Worm (Caenorhabditis elegans) whole organism, L1 larva: ENCODE measurements around the gene M02B7.2.

Experiments
- F16B12.6 ChIP-seq: fragments of 150-350 bp; optimal IDR thresholded peaks from 2 replicates; lab custom pipeline; 2014; ENCODE audit warnings: missing biosample characterization, missing genetic modification characterization
- alr-1 ChIP-seq: fragments of 200-800 bp; sonication (Bioruptor generic); optimal IDR thresholded peaks from 2 replicates; lab custom pipeline; 2018; ENCODE audit warnings: borderline replicate concordance, mild to moderate bottlenecking, missing genetic modification characterization, missing compliant biosample characterization
- ceh-8 ChIP-seq: fragments of 200-800 bp; sonication (Bioruptor generic); optimal IDR thresholded peaks from 2 replicates; lab custom pipeline; 2018; ENCODE audit warnings: mild to moderate bottlenecking, missing genetic modification characterization, moderate library complexity, missing compliant biosample characterization
- ces-1 ChIP-seq: fragments of 150-350 bp; optimal IDR thresholded peaks from 2 replicates; lab custom pipeline; 2014; ENCODE audit warnings: missing biosample characterization, missing genetic modification reagents, missing genetic modification characterization
- dpl-1 ChIP-seq, 3 experiments: fragments of 150-350 bp in 2 of 3; sonication (generic microtip) in 1 of 3; optimal IDR thresholded peaks; 2 replicates each; lab custom pipeline; 2014 to 2017; ENCODE audit warnings: missing biosample characterization in 3 of 3, missing genetic modification characterization in 3 of 3, missing genetic modification reagents in 3 of 3
- dsc-1 ChIP-seq: sonication (generic microtip); optimal IDR thresholded peaks from 2 replicates; lab custom pipeline; 2016; ENCODE audit warnings: mild to moderate bottlenecking, missing genetic modification characterization, missing compliant biosample characterization
- efl-1 ChIP-seq, 4 experiments: fragments of 150-350 bp; optimal IDR thresholded peaks in 3 of 4; peaks in 1 of 4; 1 replicate in 1 of 4; 2 replicates in 3 of 4; lab custom pipeline; 2014; ENCODE audit warnings: missing biosample characterization in 2 of 4, missing genetic modification characterization in 2 of 4, missing genetic modification reagents in 2 of 4
- efl-3 ChIP-seq: fragments of 200-800 bp; sonication (Bioruptor generic); optimal IDR thresholded peaks from 2 replicates; lab custom pipeline; 2018; ENCODE audit warnings: mild to moderate bottlenecking, missing genetic modification characterization, missing compliant biosample characterization
- elt-2 ChIP-seq: sonication (generic microtip); optimal IDR thresholded peaks from 2 replicates; lab custom pipeline; 2016; ENCODE audit warnings: missing genetic modification characterization, mild to moderate bottlenecking, inconsistent platforms, missing compliant biosample characterization, missing genetic modification reagents
- ets-5 ChIP-seq: fragments of 200-800 bp; sonication (Bioruptor generic); IDR thresholded peaks from 2 replicates; pipeline ENCODE4 v1.3.6; 2022; ENCODE audit warnings: missing genetic modification characterization, missing compliant biosample characterization
- fkh-10 ChIP-seq: sonication (generic microtip); optimal IDR thresholded peaks from 2 replicates; lab custom pipeline; 2017; ENCODE audit warnings: missing biosample characterization, missing genetic modification reagents, missing genetic modification characterization
- fkh-4 ChIP-seq: sonication (generic microtip); optimal IDR thresholded peaks from 2 replicates; lab custom pipeline; 2016; ENCODE audit warnings: missing compliant biosample characterization, missing genetic modification characterization, borderline replicate concordance
- grh-1 ChIP-seq: fragments of 200-800 bp; sonication (Bioruptor generic); IDR thresholded peaks from 2 replicates; pipeline ENCODE4 v1.3.6; 2022; ENCODE audit warnings: missing genetic modification reagents, missing genetic modification characterization, missing compliant biosample characterization
- jun-1 ChIP-seq: fragments of 150-350 bp; optimal IDR thresholded peaks from 2 replicates; lab custom pipeline; 2014; ENCODE audit warnings: missing biosample characterization, missing genetic modification reagents, missing genetic modification characterization
- lin-13 ChIP-seq: fragments of 150-350 bp; optimal IDR thresholded peaks from 2 replicates; lab custom pipeline; 2014; ENCODE audit warnings: missing biosample characterization, missing genetic modification reagents, missing genetic modification characterization
- lin-14 ChIP-seq: fragments of 200-800 bp; sonication (Bioruptor generic); optimal IDR thresholded peaks from 2 replicates; lab custom pipeline; 2018; ENCODE audit warnings: mild to moderate bottlenecking, missing genetic modification characterization, moderate library complexity, missing compliant biosample characterization
- lin-15B ChIP-seq: fragments of 150-350 bp; sonication (generic microtip); optimal IDR thresholded peaks from 3 replicates; lab custom pipeline; 2014; ENCODE audit warnings: missing biosample characterization, missing genetic modification characterization
- lin-35 ChIP-seq, 2 experiments: fragments of 150-350 bp; optimal IDR thresholded peaks; 2 replicates each; lab custom pipeline; 2014; ENCODE audit warnings: missing biosample characterization in 2 of 2, missing genetic modification characterization in 2 of 2, missing genetic modification reagents in 2 of 2
- mef-2 ChIP-seq: fragments of 150-350 bp; optimal IDR thresholded peaks from 2 replicates; lab custom pipeline; 2014; ENCODE audit warnings: missing biosample characterization, missing genetic modification characterization
- nhr-47 ChIP-seq: sonication (generic microtip); optimal IDR thresholded peaks from 2 replicates; lab custom pipeline; 2016; ENCODE audit warnings: mild to moderate bottlenecking, missing genetic modification characterization, moderate library complexity, missing compliant biosample characterization
- nhr-76 ChIP-seq: sonication (generic microtip); optimal IDR thresholded peaks from 2 replicates; lab custom pipeline; 2017; ENCODE audit warnings: missing biosample characterization, missing genetic modification characterization
- nhr-84 ChIP-seq: sonication (generic microtip); optimal IDR thresholded peaks from 2 replicates; lab custom pipeline; 2017; ENCODE audit warnings: missing biosample characterization, missing genetic modification characterization
- snu-23 ChIP-seq: sonication (generic microtip); optimal IDR thresholded peaks from 2 replicates; lab custom pipeline; 2016; ENCODE audit warnings: missing genetic modification characterization, missing compliant biosample characterization
- sptf-1 ChIP-seq: fragments of 150-350 bp; optimal IDR thresholded peaks from 2 replicates; lab custom pipeline; 2014; ENCODE audit warnings: missing biosample characterization, missing genetic modification characterization
- tbx-2 ChIP-seq: sonication (generic microtip); optimal IDR thresholded peaks from 2 replicates; lab custom pipeline; 2016; ENCODE audit warnings: missing genetic modification characterization, missing compliant biosample characterization
- tlp-1 ChIP-seq: fragments of 150-350 bp; optimal IDR thresholded peaks from 2 replicates; lab custom pipeline; 2014; ENCODE audit warnings: missing biosample characterization, missing genetic modification characterization
- unc-62 ChIP-seq: fragments of 150-350 bp; optimal IDR thresholded peaks from 2 replicates; lab custom pipeline; 2014; ENCODE audit warnings: missing biosample characterization, missing genetic modification reagents, missing genetic modification characterization
- unc-98 ChIP-seq: fragments of 200-800 bp; sonication (Bioruptor generic); IDR thresholded peaks from 2 replicates; pipeline ENCODE4 v1.3.6; 2022; ENCODE audit warnings: missing genetic modification characterization, missing compliant biosample characterization
- vab-15 ChIP-seq: sonication (generic microtip); optimal IDR thresholded peaks from 2 replicates; lab custom pipeline; 2017; ENCODE audit warnings: missing genotype, mild to moderate bottlenecking, missing genetic modification characterization, missing compliant biosample characterization
- zip-4 ChIP-seq: fragments of 200-800 bp; sonication (Bioruptor generic); optimal IDR thresholded peaks from 2 replicates; lab custom pipeline; 2018; ENCODE audit warnings: mild to moderate bottlenecking, missing genetic modification characterization, moderate library complexity, missing compliant biosample characterization
- ztf-11 ChIP-seq, 2 experiments: sonication (generic microtip); optimal IDR thresholded peaks; 2 replicates each; lab custom pipeline; 2016 to 2017; ENCODE audit warnings: missing genetic modification characterization in 2 of 2, missing biosample characterization in 1 of 2, missing compliant biosample characterization in 1 of 2
- ztf-4 ChIP-seq: fragments of 150-350 bp; optimal IDR thresholded peaks from 2 replicates; lab custom pipeline; 2014; ENCODE audit warnings: missing biosample characterization, missing genetic modification characterization

The M02B7.2 gene

ce11 chrIV:3841607-3842006 is 38.2 kb downstream of the M02B7.2 start:
- no peak for TF ChIP-seq unc-62 (GFP tag; lab: Kevin White, UChicago)
- TF ChIP-seq ztf-4: no peak
- TF ChIP-seq, all 84 proteins: peak for 0

DNA sequence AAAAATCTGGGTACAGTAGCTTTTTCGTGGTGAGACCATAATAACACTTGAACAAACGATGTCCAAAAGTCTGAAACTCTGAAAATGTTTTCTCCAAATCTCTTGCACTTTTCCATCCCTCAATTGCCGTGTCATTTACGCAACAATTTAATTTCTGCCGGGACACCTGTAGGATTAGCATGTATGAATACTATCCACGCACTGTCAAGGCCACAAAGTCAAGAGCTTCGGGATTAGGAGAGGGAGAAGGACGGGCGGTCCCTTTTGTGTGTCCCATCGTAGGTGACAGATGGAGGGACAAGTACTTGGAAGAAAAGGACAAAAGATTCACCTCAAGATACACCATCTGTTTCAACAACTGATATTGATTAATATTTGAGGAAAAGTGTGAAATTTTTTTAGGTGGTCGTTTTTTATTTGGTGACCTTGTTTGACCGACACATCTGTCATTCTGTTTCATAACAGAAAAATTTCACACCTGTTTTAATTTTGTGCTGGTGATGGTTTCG is 39.7 kb downstream of the M02B7.2 start:
- TF ChIP-seq lin-15B (tag; lab: Kevin White, UChicago): no peak
- TF ChIP-seq tlp-1 (tag; lab: Kevin White, UChicago): no peak
- no peak for TF ChIP-seq efl-1 (optimal IDR thresholded peaks at IDR 0.05; lab: Kevin White, UChicago)
- TF ChIP-seq efl-1 (GFP tag; optimal IDR thresholded peaks at IDR 0.05 in 1 of 2; lab: Kevin White, UChicago): peak in 1 of 2 experiments; percentile 8
- TF ChIP-seq, all 84 proteins: peak for 1

ce11 chrIV:3844004-3844403 is 40.6 kb downstream of the M02B7.2 start:
- no peak for TF ChIP-seq nhr-84 (tag; lab: Kevin White, UChicago)
- TF ChIP-seq ets-5 (GFP tag; lab: Robert Waterston, UW): no peak
- peak; percentile 47 for TF ChIP-seq fkh-4
- TF ChIP-seq mef-2 (tag; lab: Kevin White, UChicago): no peak
- TF ChIP-seq dpl-1 (GFP tag; optimal IDR thresholded peaks at IDR 0.05; lab: Kevin White, UChicago): no peak
- no peak for TF ChIP-seq elt-2
- no peak for TF ChIP-seq tlp-1 (tag; lab: Kevin White, UChicago)
- TF ChIP-seq efl-1 (optimal IDR thresholded peaks at IDR 0.05; lab: Kevin White, UChicago): no peak
- TF ChIP-seq efl-1 (GFP tag; optimal IDR thresholded peaks at IDR 0.05 in 1 of 2; lab: Kevin White, UChicago): peak in 1 of 2 experiments; percentile 87
- no peak for TF ChIP-seq lin-35 (GFP tag; optimal IDR thresholded peaks at IDR 0.05; lab: Kevin White, UChicago)
- TF ChIP-seq tbx-2 (tag; lab: Kevin White, UChicago): no peak
- no peak for TF ChIP-seq lin-13 (GFP tag; lab: Kevin White, UChicago)
- TF ChIP-seq ceh-8 (GFP tag; lab: Kevin White, UChicago): no peak
- no peak for TF ChIP-seq ztf-11 (tag; optimal IDR thresholded peaks at IDR 0.05; lab: Kevin White, UChicago)
- no peak for TF ChIP-seq unc-98
- TF ChIP-seq dsc-1 (tag; lab: Kevin White, UChicago): peak; percentile 87
- no peak for TF ChIP-seq F16B12.6
- TF ChIP-seq zip-4 (GFP tag; lab: Kevin White, UChicago): no peak
- no peak for TF ChIP-seq snu-23
- no peak for TF ChIP-seq alr-1 (tag; lab: Kevin White, UChicago)
- TF ChIP-seq nhr-47: no peak
- TF ChIP-seq vab-15 (tag; lab: Kevin White, UChicago): no peak
- no peak for TF ChIP-seq nhr-76 (tag; lab: Kevin White, UChicago)
- no peak for TF ChIP-seq ces-1 (GFP tag; lab: Kevin White, UChicago)
- TF ChIP-seq lin-14 (GFP tag; lab: Kevin White, UChicago): no peak
- no peak for TF ChIP-seq efl-3 (GFP tag; lab: Kevin White, UChicago)
- no peak for TF ChIP-seq unc-62 (GFP tag; lab: Kevin White, UChicago)

- no peak for TF ChIP-seq sptf-1 (tag; lab: Kevin White, UChicago)
- TF ChIP-seq ztf-4: no peak
Measured at ce11 chrIV:3844584-3844983, 41.2 kb downstream of the M02B7.2 start.

ce11 chrIV:3847489-3847888 is 44.1 kb downstream of the M02B7.2 start:
- TF ChIP-seq lin-14 (GFP tag; lab: Kevin White, UChicago): peak; percentile 41
- peak; percentile 49 for TF ChIP-seq fkh-10 (GFP tag; lab: Kevin White, UChicago)
- TF ChIP-seq efl-1 (optimal IDR thresholded peaks at IDR 0.05; lab: Kevin White, UChicago): no peak
- peak in 1 of 2 experiments; percentile 44 for TF ChIP-seq efl-1 (GFP tag; optimal IDR thresholded peaks at IDR 0.05 in 1 of 2; lab: Kevin White, UChicago)
- TF ChIP-seq grh-1: no peak
- peak; percentile 9 for TF ChIP-seq ces-1 (GFP tag; lab: Kevin White, UChicago)
- no peak for TF ChIP-seq jun-1
